Fruit fly (Drosophila melanogaster) whole organism, embryonic: ENCODE measurements around the gene dpr4.
A peak's percentile ranks its signal among the peaks of the same experiment; 100 is the strongest.

ENCODE experiments used
- Aef1 ChIP-seq: fragments of 200-800 bp; sonication (Bioruptor generic); IDR thresholded peaks from 3 replicates; pipeline ENCODE4 v1.3.6; 2022; ENCODE audit warnings: missing biosample characterization, missing genetic modification characterization
- Asciz ChIP-seq: fragments of 200-800 bp; sonication (Bioruptor generic); optimal IDR thresholded peaks from 2 replicates; lab custom pipeline; 2017; ENCODE audit warnings: missing biosample characterization, mild to moderate bottlenecking, missing genetic modification characterization, missing genetic modification reagents
- Atf6 ChIP-seq: fragments of 200-800 bp; sonication (Bioruptor generic); IDR thresholded peaks from 2 replicates; pipeline ENCODE4 v1.3.6; 2022; ENCODE audit warnings: missing biosample characterization, missing genetic modification characterization
- Bgb ChIP-seq: fragments of 200-800 bp; sonication (Bioruptor generic); IDR thresholded peaks from 2 replicates; pipeline ENCODE4 v1.3.6; 2022; ENCODE audit warnings: missing biosample characterization, missing genetic modification characterization; ENCODE audit not compliant: partially characterized antibody
- C15 ChIP-seq: fragments of 200-800 bp; sonication (Bioruptor generic); IDR thresholded peaks from 3 replicates; pipeline ENCODE4 v1.3.6; 2022; ENCODE audit warnings: missing biosample characterization, missing genetic modification characterization
- CG11398 ChIP-seq: fragments of 200-800 bp; sonication (Bioruptor generic); optimal IDR thresholded peaks from 2 replicates; lab custom pipeline; 2016; ENCODE audit warnings: missing biosample characterization, missing genetic modification characterization
- CG12236 ChIP-seq: fragments of 200-800 bp; sonication (Bioruptor generic); optimal IDR thresholded peaks from 2 replicates; lab custom pipeline; 2016; ENCODE audit warnings: missing biosample characterization, missing genetic modification characterization
- CG1233 ChIP-seq: fragments of 200-800 bp; sonication (Bioruptor generic); optimal IDR thresholded peaks from 4 replicates; lab custom pipeline; 2018; ENCODE audit warnings: missing biosample characterization, mild to moderate bottlenecking, missing genetic modification characterization
- CG13424 ChIP-seq: fragments of 200-800 bp; sonication (Bioruptor generic); optimal IDR thresholded peaks from 2 replicates; lab custom pipeline; 2019; ENCODE audit warnings: missing biosample characterization, mild to moderate bottlenecking, missing genetic modification characterization, moderate library complexity
- CG15696 ChIP-seq: fragments of 200-800 bp; sonication (Bioruptor generic); optimal IDR thresholded peaks from 2 replicates; lab custom pipeline; 2019; ENCODE audit warnings: missing biosample characterization, mild to moderate bottlenecking, missing genetic modification characterization, moderate library complexity
- CG17328 ChIP-seq: fragments of 200-800 bp; sonication (Bioruptor generic); IDR thresholded peaks from 2 replicates; pipeline ENCODE4 v1.3.6; 2022; ENCODE audit warnings: missing biosample characterization, missing genetic modification characterization
- CG18262 ChIP-seq: fragments of 200-800 bp; optimal IDR thresholded peaks from 3 replicates; lab custom pipeline; 2019; ENCODE audit warnings: missing biosample characterization, mild to moderate bottlenecking, missing genetic modification characterization, moderate library complexity
- CG18619 ChIP-seq: fragments of 200-800 bp; sonication (Bioruptor generic); optimal IDR thresholded peaks from 3 replicates; lab custom pipeline; 2017; ENCODE audit warnings: missing biosample characterization, mild to moderate bottlenecking, missing genetic modification characterization
- CG3847 ChIP-seq: fragments of 200-800 bp; sonication (Bioruptor generic); IDR thresholded peaks from 2 replicates; pipeline ENCODE4 v1.3.6; 2022; ENCODE audit warnings: missing biosample characterization, missing genetic modification characterization
- CG5180 ChIP-seq: fragments of 200-800 bp; sonication (Bioruptor generic); optimal IDR thresholded peaks from 3 replicates; lab custom pipeline; 2017; ENCODE audit warnings: missing biosample characterization, missing genetic modification characterization, mild to moderate bottlenecking, moderate library complexity, missing genetic modification reagents
- CG6813 ChIP-seq: fragments of 200-800 bp; sonication (Bioruptor generic); optimal IDR thresholded peaks from 2 replicates; lab custom pipeline; 2017; ENCODE audit warnings: missing biosample characterization, missing genetic modification characterization, mild to moderate bottlenecking, moderate library complexity, missing genetic modification reagents
- CG7357 ChIP-seq: fragments of 200-800 bp; sonication (Bioruptor generic); IDR thresholded peaks from 3 replicates; pipeline ENCODE4 v1.3.6; 2022; ENCODE audit warnings: missing biosample characterization, missing genetic modification characterization
- CG7745 ChIP-seq: fragments of 200-800 bp; sonication (Bioruptor generic); optimal IDR thresholded peaks from 2 replicates; lab custom pipeline; 2018; ENCODE audit warnings: missing biosample characterization, mild to moderate bottlenecking, missing genetic modification characterization, moderate library complexity
- CG9215 ChIP-seq: fragments of 200-800 bp; sonication (Bioruptor generic); IDR thresholded peaks from 2 replicates; pipeline ENCODE4 v1.3.6; 2022; ENCODE audit warnings: missing biosample characterization, missing genetic modification characterization
- CG9797 ChIP-seq: fragments of 200-800 bp; sonication (Bioruptor generic); optimal IDR thresholded peaks from 3 replicates; lab custom pipeline; 2018; ENCODE audit warnings: missing biosample characterization, mild to moderate bottlenecking, missing genetic modification characterization
- D19A ChIP-seq: fragments of 200-800 bp; optimal IDR thresholded peaks from 3 replicates; lab custom pipeline; 2019; ENCODE audit warnings: missing biosample characterization, mild to moderate bottlenecking, missing genetic modification characterization, moderate library complexity
- Dfd ChIP-seq, 2 experiments: fragments of >200 bp; optimal IDR thresholded peaks; 2 replicates each; lab custom pipeline; 2017; ENCODE audit warnings: missing biosample characterization in 2 of 2, missing genetic modification characterization in 2 of 2
- E2f1 ChIP-seq: fragments of 200-800 bp; sonication (Bioruptor generic); IDR thresholded peaks from 2 replicates; pipeline ENCODE4 v1.3.6; 2022; ENCODE audit warnings: missing biosample characterization, missing genetic modification characterization
- E2f2 ChIP-seq: fragments of 200-800 bp; sonication (Bioruptor generic); IDR thresholded peaks from 2 replicates; pipeline ENCODE4 v1.3.6; 2022; ENCODE audit warnings: missing biosample characterization, missing genetic modification characterization
- Ets65A ChIP-seq: fragments of 200-800 bp; sonication (Bioruptor generic); peaks from one replicate; lab custom pipeline; 2016; ENCODE audit warnings: missing biosample characterization, missing genetic modification characterization
- Fer1 ChIP-seq: fragments of 200-800 bp; sonication (Bioruptor generic); optimal IDR thresholded peaks from 2 replicates; lab custom pipeline; 2017; ENCODE audit warnings: missing biosample characterization, mild to moderate bottlenecking, missing genetic modification characterization
- HLH4C ChIP-seq: fragments of 200-800 bp; sonication (Bioruptor generic); IDR thresholded peaks from 3 replicates; pipeline ENCODE4 v1.3.6; 2022; ENCODE audit warnings: missing biosample characterization, missing genetic modification characterization; ENCODE audit not compliant: partially characterized antibody
- HmgZ ChIP-seq: fragments of 200-800 bp; sonication (Bioruptor generic); optimal IDR thresholded peaks from 2 replicates; lab custom pipeline; 2018; ENCODE audit warnings: missing biosample characterization, mild to moderate bottlenecking, missing genetic modification characterization
- Hr3 ChIP-seq: fragments of 200-800 bp; sonication (Bioruptor generic); optimal IDR thresholded peaks from 3 replicates; lab custom pipeline; 2016; ENCODE audit warnings: missing biosample characterization, missing genetic modification characterization
- Med ChIP-seq: fragments of 200-800 bp; sonication (Bioruptor generic); peaks from one replicate; lab custom pipeline; 2016; ENCODE audit warnings: missing biosample characterization, missing genetic modification characterization, mild to moderate bottlenecking, inconsistent platforms, moderate library complexity
- Nf-YB ChIP-seq: fragments of 200-800 bp; sonication (Bioruptor generic); optimal IDR thresholded peaks from 3 replicates; lab custom pipeline; 2019; ENCODE audit warnings: missing biosample characterization, mild to moderate bottlenecking, missing genetic modification characterization, moderate library complexity
- Ravus ChIP-seq: fragments of 200-800 bp; sonication (Bioruptor generic); IDR thresholded peaks from 2 replicates; pipeline ENCODE4 v1.3.6; 2022; ENCODE audit warnings: missing biosample characterization, missing genetic modification characterization
- Sox102F ChIP-seq: fragments of 200-800 bp; sonication (Bioruptor generic); optimal IDR thresholded peaks from 2 replicates; lab custom pipeline; 2018; ENCODE audit warnings: missing biosample characterization, mild to moderate bottlenecking, missing genetic modification characterization, moderate library complexity
- Xrp1 ChIP-seq: fragments of 200-800 bp; sonication (Bioruptor generic); IDR thresholded peaks from 2 replicates; pipeline ENCODE4 v1.3.6; 2022; ENCODE audit warnings: missing biosample characterization, missing genetic modification characterization
- al ChIP-seq: fragments of 200-800 bp; sonication (Bioruptor generic); IDR thresholded peaks from 2 replicates; pipeline ENCODE4 v1.3.6; 2022; ENCODE audit warnings: missing biosample characterization, missing genetic modification characterization
- br ChIP-seq: fragments of >200 bp; optimal IDR thresholded peaks from 2 replicates; lab custom pipeline; 2017
- cad ChIP-seq: fragments of >200 bp; optimal IDR thresholded peaks from 2 replicates; lab custom pipeline; 2017; ENCODE audit warnings: missing biosample characterization, missing genetic modification characterization
- chn ChIP-seq: fragments of 200-800 bp; sonication (Bioruptor generic); optimal IDR thresholded peaks from 2 replicates; lab custom pipeline; 2016; ENCODE audit warnings: missing biosample characterization, missing genetic modification characterization
- dan ChIP-seq: fragments of 200-800 bp; sonication (Bioruptor generic); IDR thresholded peaks from 2 replicates; pipeline ENCODE4 v1.3.6; 2022; ENCODE audit warnings: missing biosample characterization, missing genetic modification characterization
- danr ChIP-seq: fragments of 200-800 bp; sonication (Bioruptor generic); IDR thresholded peaks from 2 replicates; pipeline ENCODE4 v1.3.6; 2022; ENCODE audit warnings: missing biosample characterization, missing genetic modification characterization
- dimm ChIP-seq: fragments of 200-800 bp; sonication (Bioruptor generic); IDR thresholded peaks from 2 replicates; pipeline ENCODE4 v1.3.6; 2022; ENCODE audit warnings: missing biosample characterization, missing genetic modification characterization
- dmrt99B ChIP-seq: fragments of 200-800 bp; sonication (Bioruptor generic); optimal IDR thresholded peaks from 2 replicates; lab custom pipeline; 2018; ENCODE audit warnings: missing biosample characterization, mild to moderate bottlenecking, missing genetic modification characterization, moderate library complexity
- dpn ChIP-seq, 2 experiments: fragments of 200-800 bp; sonication (Bioruptor generic); optimal IDR thresholded peaks; 3 replicates each; lab custom pipeline; 2016; ENCODE audit warnings: missing biosample characterization in 2 of 2, missing genetic modification characterization in 2 of 2
- ewg ChIP-seq: fragments of 200-800 bp; sonication (Bioruptor generic); optimal IDR thresholded peaks from 3 replicates; lab custom pipeline; 2017; ENCODE audit warnings: mild to moderate bottlenecking, missing biosample characterization, missing genetic modification reagents, missing genetic modification characterization
- fu2 ChIP-seq: fragments of 200-800 bp; sonication (Bioruptor generic); optimal IDR thresholded peaks from 2 replicates; lab custom pipeline; 2016; ENCODE audit warnings: missing biosample characterization, missing genetic modification characterization
- h ChIP-seq: fragments of >200 bp; optimal IDR thresholded peaks from 2 replicates; lab custom pipeline; 2017
- jing ChIP-seq: fragments of 200-800 bp; sonication (Bioruptor generic); optimal IDR thresholded peaks from 2 replicates; lab custom pipeline; 2018; ENCODE audit warnings: missing biosample characterization, mild to moderate bottlenecking, missing genetic modification characterization
- prd ChIP-seq, 3 experiments: fragments of >200 bp in 2 of 3; fragments of 200-800 bp in 1 of 3; sonication (Bioruptor generic) in 1 of 3; optimal IDR thresholded peaks in 2 of 3; IDR thresholded peaks in 1 of 3; 2 replicates in 2 of 3; 3 replicates in 1 of 3; pipeline versions ENCODE4 v1.3.6 to Lab custom; 2017 to 2022; ENCODE audit warnings: missing biosample characterization in 1 of 3, missing genetic modification characterization in 1 of 3
- tx ChIP-seq: fragments of 200-800 bp; sonication (Bioruptor generic); optimal IDR thresholded peaks from 2 replicates; lab custom pipeline; 2016; ENCODE audit warnings: missing biosample characterization, missing genetic modification characterization
- wek ChIP-seq: fragments of 200-800 bp; sonication (Bioruptor generic); optimal IDR thresholded peaks from 3 replicates; lab custom pipeline; 2018; ENCODE audit warnings: missing biosample characterization, mild to moderate bottlenecking, missing genetic modification characterization, moderate library complexity

dpr4 gene

dm6 chr3R:11562326-11563109 lies 19.8 kb upstream of the dpr4 start (continued):
- peak; percentile 88 for TF ChIP-seq CG17328 (GFP tag; lab: Robert Waterston, UW)
- peak; percentile 70 for TF ChIP-seq ewg (GFP tag; lab: Kevin White, UChicago)
- TF ChIP-seq CG1233 (GFP tag; lab: Kevin White, UChicago): peak; percentile 87
- no peak for TF ChIP-seq h (lab: Kevin White, UChicago)
- peak; percentile 89 for TF ChIP-seq D19A
- peak; percentile 64 for TF ChIP-seq CG15696
- no peak for TF ChIP-seq CG7745 (tag; lab: Kevin White, UChicago)
- TF ChIP-seq CG9215 (GFP tag; lab: Robert Waterston, UW): peak; percentile 92
- peak; percentile 82 for TF ChIP-seq danr
- peak; percentile 64 for TF ChIP-seq CG12236
- peak; percentile 69 for TF ChIP-seq dimm (GFP tag; lab: Robert Waterston, UW)
- TF ChIP-seq Med (GFP tag; lab: Kevin White, UChicago): peak; percentile 98
- TF ChIP-seq CG5180 (GFP tag; lab: Kevin White, UChicago): peak; percentile 82
- peak; percentile 80 for TF ChIP-seq chn (GFP tag; lab: Kevin White, UChicago)
- peak; percentile 91 for TF ChIP-seq CG6813 (GFP tag; lab: Kevin White, UChicago)
- no peak for TF ChIP-seq cad
- TF ChIP-seq Xrp1: peak; percentile 93
- TF ChIP-seq CG3847 (GFP tag; lab: Robert Waterston, UW): peak; percentile 89
- TF ChIP-seq Ravus (GFP tag; lab: Robert Waterston, UW): peak; percentile 82
- no peak for TF ChIP-seq prd (optimal IDR thresholded peaks at IDR 0.05; lab: Kevin White, UChicago)
- peak; percentile 97 for TF ChIP-seq prd (GFP tag; IDR thresholded peaks at IDR 0.05; lab: Robert Waterston, UW)
- peak; percentile 88 for TF ChIP-seq HmgZ (tag; lab: Kevin White, UChicago)
- TF ChIP-seq Atf6 (GFP tag; lab: Robert Waterston, UW): peak; percentile 90
- peak; percentile 95 for TF ChIP-seq CG18262 (tag; lab: Kevin White, UChicago)
- TF ChIP-seq Nf-YB (GFP tag; lab: Kevin White, UChicago): peak; percentile 64
- peak; percentile 85 for TF ChIP-seq CG18619
- TF ChIP-seq C15 (GFP tag; lab: Robert Waterston, UW): peak; percentile 79; the same call in 2 of the 3 replicates
- TF ChIP-seq Fer1 (GFP tag; lab: Kevin White, UChicago): peak; percentile 96
- peak; percentile 56 for TF ChIP-seq E2f2 (GFP tag; lab: Robert Waterston, UW)
- TF ChIP-seq jing (GFP tag; lab: Kevin White, UChicago): peak; percentile 75
- peak; percentile 92 for TF ChIP-seq al (GFP tag; lab: Robert Waterston, UW)
- TF ChIP-seq E2f1 (GFP tag; lab: Robert Waterston, UW): peak; percentile 94
- TF ChIP-seq Dfd (GFP tag; optimal IDR thresholded peaks at IDR 0.05; lab: Kevin White, UChicago): peak in 1 of 2 experiments; percentile 23
- peak; percentile 98 for TF ChIP-seq Ets65A (GFP tag; lab: Kevin White, UChicago)
- TF ChIP-seq dmrt99B: peak; percentile 95
- TF ChIP-seq dpn (GFP tag; optimal IDR thresholded peaks at IDR 0.05; lab: Kevin White, UChicago): peak; percentile 90 to 95
- TF ChIP-seq Bgb (GFP tag; lab: Robert Waterston, UW): no peak; the same call in 1 of the 2 replicates
- TF ChIP-seq CG7357 (GFP tag; lab: Robert Waterston, UW): peak; percentile 86
- TF ChIP-seq Sox102F (GFP tag; lab: Kevin White, UChicago): peak; percentile 90
- TF ChIP-seq HLH4C: no peak
- TF ChIP-seq dan (GFP tag; lab: Robert Waterston, UW): peak; percentile 57
- peak; percentile 85 for TF ChIP-seq CG13424 (tag; lab: Kevin White, UChicago)
- TF ChIP-seq tx (GFP tag; lab: Kevin White, UChicago): peak; percentile 85
- peak; percentile 86 for TF ChIP-seq fu2 (GFP tag; lab: Kevin White, UChicago)
- TF ChIP-seq Asciz: peak; percentile 86
- TF ChIP-seq Aef1 (GFP tag; lab: Robert Waterston, UW): peak; percentile 95
- peak; percentile 78 for TF ChIP-seq Hr3 (GFP tag; lab: Kevin White, UChicago)
- peak; percentile 81 for TF ChIP-seq CG11398 (GFP tag; lab: Kevin White, UChicago)
- TF ChIP-seq br (lab: Kevin White, UChicago): no peak
- no peak for TF ChIP-seq CG9797 (GFP tag; lab: Kevin White, UChicago)
- TF ChIP-seq wek (GFP tag; lab: Kevin White, UChicago): peak; percentile 50
